Worm (Caenorhabditis elegans): ENCODE data around the gene ttbk-8.1.

DNA sequence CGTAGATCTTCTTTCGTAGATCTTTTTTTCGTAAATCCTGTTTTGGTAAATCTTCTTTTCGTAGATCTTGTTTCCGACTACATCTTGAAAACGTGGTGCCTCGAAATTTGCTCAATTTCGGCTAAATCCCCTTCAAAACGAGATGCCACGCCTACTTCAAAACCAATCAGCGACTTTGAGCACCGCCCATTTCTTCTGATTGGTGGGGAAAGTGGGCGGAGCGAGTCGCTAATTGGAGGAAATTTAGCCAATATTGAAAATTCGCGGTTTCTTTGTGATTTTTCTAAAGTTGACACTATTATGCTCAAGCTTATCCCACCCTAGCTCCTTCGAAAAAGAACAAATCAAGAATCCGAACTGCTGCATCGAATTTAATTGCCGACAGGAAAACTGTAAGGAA lies 15.5 kb downstream of the ttbk-8.1 start:
- TF ChIP-seq T22C8.4 (GFP tag; IDR thresholded peaks at IDR 0.05), result no peak
- no peak for TF ChIP-seq med-1 (GFP tag; optimal IDR thresholded peaks at IDR 0.05; ENCODE audit: insufficient read depth)

Data from whole organism, midembryonic.